Worm (Caenorhabditis elegans) whole organism, young adult: ENCODE data around the gene R04D3.2.

Experiments used
- B0336.3 ChIP-seq: fragments of 200-800 bp; sonication (Bioruptor generic); IDR thresholded peaks from 2 replicates; pipeline ENCODE4 v1.3.6; 2022; ENCODE audit warnings: missing genetic modification characterization, missing compliant biosample characterization
- C06A6.2 ChIP-seq: fragments of 200-800 bp; sonication (Bioruptor generic); conservative IDR thresholded peaks from 2 replicates; pipeline ENCODE4 v1.3.6; 2022; ENCODE audit warnings: missing genetic modification characterization, missing compliant biosample characterization
- C17E4.6 ChIP-seq: fragments of 200-800 bp; sonication (Bioruptor generic); IDR thresholded peaks from 2 replicates; pipeline ENCODE4 v1.3.6; 2022; ENCODE audit warnings: missing genetic modification reagents, missing genetic modification characterization, missing compliant biosample characterization
- D2030.7 ChIP-seq: fragments of 200-800 bp; sonication (Bioruptor generic); IDR thresholded peaks from 2 replicates; pipeline ENCODE4 v1.3.6; 2022; ENCODE audit warnings: missing genetic modification reagents, missing genetic modification characterization, missing compliant biosample characterization
- F23B12.7 ChIP-seq: sonication (generic microtip); optimal IDR thresholded peaks from 2 replicates; lab custom pipeline; 2017; ENCODE audit warnings: missing genetic modification characterization, mild to moderate bottlenecking, missing compliant biosample characterization, antibody characterized with exemption, moderate library complexity; ENCODE audit not compliant: insufficient read depth
- F33H1.4 ChIP-seq: fragments of 200-800 bp; sonication (Bioruptor generic); IDR thresholded peaks from 2 replicates; pipeline ENCODE4 v1.3.6; 2022; ENCODE audit warnings: missing genetic modification reagents, missing genetic modification characterization, missing compliant biosample characterization
- F49E8.2 ChIP-seq: sonication (generic microtip); optimal IDR thresholded peaks from 3 replicates; lab custom pipeline; 2017; ENCODE audit warnings: missing genetic modification characterization, mild to moderate bottlenecking, missing compliant biosample characterization, antibody characterized with exemption, moderate library complexity; ENCODE audit not compliant: insufficient read depth
- F57A8.1 ChIP-seq: fragments of 200-800 bp; sonication (Bioruptor generic); optimal IDR thresholded peaks from 2 replicates; lab custom pipeline; 2018; ENCODE audit warnings: mild to moderate bottlenecking, missing genetic modification characterization, moderate library complexity, missing compliant biosample characterization
- K12H6.12 ChIP-seq: fragments of 200-800 bp; sonication (Bioruptor generic); optimal IDR thresholded peaks from 2 replicates; lab custom pipeline; 2018; ENCODE audit warnings: mild to moderate bottlenecking, missing genetic modification characterization, missing compliant biosample characterization
- T07F8.4 ChIP-seq: sonication (generic microtip); optimal IDR thresholded peaks from 2 replicates; lab custom pipeline; 2016; ENCODE audit warnings: mild to moderate bottlenecking, missing genetic modification characterization, moderate library complexity, missing compliant biosample characterization
- T26A5.8 ChIP-seq: sonication (generic microtip); optimal IDR thresholded peaks from 2 replicates; lab custom pipeline; 2016; ENCODE audit warnings: missing genetic modification characterization, missing compliant biosample characterization
- Y53G8AR.9 ChIP-seq: fragments of 200-800 bp; sonication (Bioruptor generic); conservative IDR thresholded peaks from 2 replicates; pipeline ENCODE4 v1.3.6; 2022; ENCODE audit warnings: missing genetic modification reagents, missing genetic modification characterization, missing compliant biosample characterization
- Y67H2A.10 ChIP-seq: fragments of 200-800 bp; sonication (Bioruptor generic); conservative IDR thresholded peaks from 2 replicates; pipeline ENCODE4 v1.3.6; 2022; ENCODE audit warnings: missing genetic modification reagents, missing genetic modification characterization, missing compliant biosample characterization
- Y79H2A.3 ChIP-seq: fragments of 200-800 bp; sonication (Bioruptor generic); conservative IDR thresholded peaks from 2 replicates; pipeline ENCODE4 v1.3.6; 2022; ENCODE audit warnings: missing genetic modification reagents, missing genetic modification characterization, missing compliant biosample characterization
- akir-1 ChIP-seq: fragments of 200-800 bp; sonication (Bioruptor generic); optimal IDR thresholded peaks from 2 replicates; lab custom pipeline; 2018; ENCODE audit warnings: mild to moderate bottlenecking, missing genetic modification characterization, moderate library complexity, missing compliant biosample characterization
- aptf-2 ChIP-seq: fragments of 200-800 bp; sonication (Bioruptor generic); conservative IDR thresholded peaks from 2 replicates; pipeline ENCODE4 v1.3.6; 2022; ENCODE audit warnings: missing genetic modification reagents, missing genetic modification characterization, missing compliant biosample characterization
- athp-1 ChIP-seq: sonication (generic microtip); optimal IDR thresholded peaks from 2 replicates; lab custom pipeline; 2017; ENCODE audit warnings: mild to moderate bottlenecking, missing genetic modification characterization, missing compliant biosample characterization
- cebp-1 ChIP-seq, 2 experiments: fragments of 200-800 bp in 1 of 2; sonication (Bioruptor generic) in 1 of 2; sonication (generic microtip) in 1 of 2; IDR thresholded peaks in 1 of 2; optimal IDR thresholded peaks in 1 of 2; 2 replicates each; pipeline versions ENCODE4 v1.3.6 to Lab custom; 2017 to 2022; ENCODE audit warnings: missing compliant biosample characterization in 2 of 2, missing genetic modification characterization in 2 of 2, mild to moderate bottlenecking in 1 of 2, missing genetic modification reagents in 1 of 2, moderate library complexity in 1 of 2
- ceh-40 ChIP-seq: fragments of 200-800 bp; sonication (Bioruptor generic); IDR thresholded peaks from 2 replicates; pipeline ENCODE4 v1.3.6; 2022; ENCODE audit warnings: missing genetic modification characterization, missing compliant biosample characterization
- ceh-91 ChIP-seq: fragments of 200-800 bp; sonication (Bioruptor generic); IDR thresholded peaks from 2 replicates; pipeline ENCODE4 v1.3.6; 2022; ENCODE audit warnings: missing genetic modification reagents, missing genetic modification characterization, missing compliant biosample characterization
- die-1 ChIP-seq: sonication (generic microtip); optimal IDR thresholded peaks from 2 replicates; lab custom pipeline; 2016; ENCODE audit warnings: missing genotype, mild to moderate bottlenecking, missing genetic modification characterization, missing compliant biosample characterization
- dox-1 ChIP-seq: fragments of 200-800 bp; sonication (Bioruptor generic); IDR thresholded peaks from 2 replicates; pipeline ENCODE4 v1.3.6; 2022; ENCODE audit warnings: missing genetic modification reagents, missing genetic modification characterization, missing compliant biosample characterization
- efl-1 ChIP-seq: fragments of 150-350 bp; optimal IDR thresholded peaks from 2 replicates; lab custom pipeline; 2014; ENCODE audit warnings: missing biosample characterization, missing genetic modification reagents, missing genetic modification characterization
- ekl-4 ChIP-seq: fragments of 200-800 bp; sonication (Bioruptor generic); IDR thresholded peaks from 2 replicates; pipeline ENCODE4 v1.3.6; 2022; ENCODE audit warnings: missing genetic modification reagents, missing genetic modification characterization, missing compliant biosample characterization
- fkh-3 ChIP-seq: sonication (generic microtip); optimal IDR thresholded peaks from 2 replicates; lab custom pipeline; 2016; ENCODE audit warnings: mild to moderate bottlenecking, missing genetic modification characterization, missing compliant biosample characterization
- him-1 ChIP-seq: sonication (generic microtip); optimal IDR thresholded peaks from 2 replicates; lab custom pipeline; 2016; ENCODE audit warnings: missing genotype, missing genetic modification reagents, missing genetic modification characterization, missing compliant biosample characterization
- hlh-26 ChIP-seq: fragments of 200-800 bp; sonication (Bioruptor generic); conservative IDR thresholded peaks from 2 replicates; pipeline ENCODE4 v1.3.6; 2022; ENCODE audit warnings: missing genetic modification reagents, missing genetic modification characterization, missing compliant biosample characterization
- hmg-1.2 ChIP-seq: fragments of 200-800 bp; sonication (Bioruptor generic); IDR thresholded peaks from 2 replicates; pipeline ENCODE4 v1.3.6; 2022; ENCODE audit warnings: missing genetic modification reagents, missing genetic modification characterization, missing compliant biosample characterization
- let-607 ChIP-seq, 2 experiments: fragments of 200-800 bp in 1 of 2; sonication (Bioruptor generic) in 1 of 2; sonication (generic microtip) in 1 of 2; optimal IDR thresholded peaks; 2 replicates each; lab custom pipeline; 2016 to 2018; ENCODE audit warnings: mild to moderate bottlenecking in 2 of 2, missing compliant biosample characterization in 2 of 2, missing genetic modification characterization in 2 of 2, moderate library complexity in 2 of 2, missing genotype in 1 of 2
- lin-54 ChIP-seq: fragments of 200-800 bp; sonication (Bioruptor generic); optimal IDR thresholded peaks from 2 replicates; lab custom pipeline; 2018; ENCODE audit warnings: mild to moderate bottlenecking, missing genetic modification characterization, missing compliant biosample characterization
- lir-1 ChIP-seq: fragments of 200-800 bp; sonication (Bioruptor generic); conservative IDR thresholded peaks from 2 replicates; pipeline ENCODE4 v1.3.6; 2022; ENCODE audit warnings: missing genetic modification reagents, missing genetic modification characterization, missing compliant biosample characterization
- madf-10 ChIP-seq: sonication (generic microtip); optimal IDR thresholded peaks from 2 replicates; lab custom pipeline; 2016; ENCODE audit warnings: mild to moderate bottlenecking, missing genetic modification characterization, missing compliant biosample characterization
- madf-6 ChIP-seq: fragments of 200-800 bp; sonication (Bioruptor generic); IDR thresholded peaks from 2 replicates; pipeline ENCODE4 v1.3.6; 2022; ENCODE audit warnings: missing genetic modification reagents, missing genetic modification characterization, missing compliant biosample characterization
- mxl-1 ChIP-seq: sonication (generic microtip); optimal IDR thresholded peaks from 2 replicates; lab custom pipeline; 2016; ENCODE audit warnings: missing genetic modification characterization, missing compliant biosample characterization
- nhr-120 ChIP-seq: fragments of 200-800 bp; sonication (Bioruptor generic); IDR thresholded peaks from 2 replicates; pipeline ENCODE4 v1.3.6; 2022; ENCODE audit warnings: missing genetic modification characterization, missing compliant biosample characterization
- nhr-90 ChIP-seq: sonication (generic microtip); optimal IDR thresholded peaks from 2 replicates; lab custom pipeline; 2016; ENCODE audit warnings: missing genotype, mild to moderate bottlenecking, missing genetic modification characterization, missing compliant biosample characterization
- rec-8 ChIP-seq, 2 experiments: sonication (generic microtip); optimal IDR thresholded peaks; 2 replicates each; lab custom pipeline; 2016; ENCODE audit warnings: mild to moderate bottlenecking in 2 of 2, missing genetic modification characterization in 2 of 2, missing genetic modification reagents in 2 of 2, missing genotype in 2 of 2, missing biosample characterization in 1 of 2, missing compliant biosample characterization in 1 of 2, moderate library complexity in 1 of 2
- sdz-38 ChIP-seq: sonication (generic microtip); optimal IDR thresholded peaks from 2 replicates; lab custom pipeline; 2016; ENCODE audit warnings: missing genotype, missing genetic modification characterization, missing compliant biosample characterization
- snpc-1.3 ChIP-seq: sonication (generic microtip); optimal IDR thresholded peaks from 2 replicates; lab custom pipeline; 2017; ENCODE audit warnings: missing genetic modification characterization, mild to moderate bottlenecking, missing compliant biosample characterization, antibody characterized with exemption, moderate library complexity, missing genotype, missing genetic modification reagents; ENCODE audit not compliant: insufficient read depth
- snpc-3.4 ChIP-seq: sonication (generic microtip); optimal IDR thresholded peaks from 2 replicates; lab custom pipeline; 2017; ENCODE audit warnings: missing genetic modification characterization, mild to moderate bottlenecking, missing compliant biosample characterization, antibody characterized with exemption, moderate library complexity, missing genotype, missing genetic modification reagents
- tlf-1 ChIP-seq: fragments of 200-800 bp; sonication (Bioruptor generic); optimal IDR thresholded peaks from 2 replicates; lab custom pipeline; 2018; ENCODE audit warnings: mild to moderate bottlenecking, missing genetic modification characterization, missing compliant biosample characterization
- xnd-1 ChIP-seq: sonication (generic microtip); optimal IDR thresholded peaks from 2 replicates; lab custom pipeline; 2016; ENCODE audit warnings: missing genotype, missing genetic modification reagents, missing genetic modification characterization, missing compliant biosample characterization
- ztf-25 ChIP-seq: fragments of 200-800 bp; sonication (Bioruptor generic); IDR thresholded peaks from 2 replicates; pipeline ENCODE4 v1.3.6; 2022; ENCODE audit warnings: missing genetic modification reagents, missing genetic modification characterization, missing compliant biosample characterization
- ztf-6 ChIP-seq: fragments of 200-800 bp; sonication (Bioruptor generic); IDR thresholded peaks from 2 replicates; pipeline ENCODE4 v1.3.6; 2022; ENCODE audit warnings: missing genetic modification reagents, missing genetic modification characterization, missing compliant biosample characterization

Gene R04D3.2

DNA sequence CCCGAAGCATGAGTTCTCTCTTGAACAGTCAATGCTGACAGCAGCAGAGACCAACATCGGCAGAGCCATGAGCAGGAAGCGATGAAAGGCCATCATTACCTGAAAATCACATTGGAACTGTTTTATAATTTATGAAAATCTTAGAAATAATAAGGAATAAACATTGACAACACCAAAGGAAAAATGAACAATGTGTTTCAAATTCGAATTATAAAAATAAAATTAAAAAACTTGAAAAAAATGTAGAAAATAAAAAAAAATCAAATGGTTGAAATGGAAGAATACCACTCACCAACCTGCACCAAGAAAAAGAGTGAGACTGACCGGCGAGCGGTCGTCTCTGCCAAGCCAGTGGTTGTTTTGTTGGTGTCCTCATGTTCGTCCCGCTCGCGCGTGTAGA, 4.1 kb upstream of the R04D3.2 start, which contains the start of gene R04D3.3:
TSS of gene R04D3.3 (minus strand) at position 101 of the 400 bp plus-strand sequence.
- TF ChIP-seq F57A8.1 (GFP tag; lab: Kevin White, UChicago) (no peak), D2030.7 (0 out of 2 replicates have a peak, but pooled peaks have one; percentile 22), efl-1 (peak; percentile 61)

DNA sequence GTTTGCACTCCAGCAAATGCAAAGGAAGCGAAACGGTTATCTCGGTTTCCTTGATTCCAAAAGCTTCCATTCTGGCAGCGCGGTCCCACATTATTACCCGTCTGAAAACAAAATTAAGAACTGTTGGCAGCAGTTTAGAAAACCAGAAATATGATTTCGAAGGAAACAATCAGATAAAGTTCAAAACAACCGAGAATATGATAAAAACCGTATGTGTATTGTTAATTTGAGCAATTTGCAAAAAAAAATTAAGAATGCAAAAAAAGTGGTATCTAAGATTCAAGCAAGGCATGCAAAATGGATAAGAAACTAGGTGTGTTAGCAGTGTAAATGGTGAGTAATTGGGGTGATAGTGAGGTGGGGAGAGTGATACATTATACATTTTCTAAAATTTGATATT, 2.3 kb upstream of the R04D3.2 start, which contains the start of gene R04D3.4:
TSS of gene R04D3.4 (minus strand) at position 101 of the 400 bp plus-strand sequence.
- TF ChIP-seq mxl-1 (tag; lab: Kevin White, UChicago), result no peak
- no peak for TF ChIP-seq tlf-1
- TF ChIP-seq ztf-25 (GFP tag; lab: Robert Waterston, UW), result no peak
- TF ChIP-seq let-607 (tag; optimal IDR thresholded peaks at IDR 0.05; lab: Kevin White, UChicago), result no peak
- TF ChIP-seq athp-1 (tag; lab: Kevin White, UChicago), result no peak
- no peak for TF ChIP-seq fkh-3 (tag; lab: Kevin White, UChicago)
- no peak for TF ChIP-seq Y67H2A.10 (GFP tag; lab: Robert Waterston, UW)
- TF ChIP-seq B0336.3, result no peak
- no peak for TF ChIP-seq sdz-38 (tag; lab: Kevin White, UChicago)
- no peak for TF ChIP-seq nhr-90 (tag; lab: Kevin White, UChicago)
- no peak for TF ChIP-seq ekl-4
- no peak for TF ChIP-seq K12H6.12
- TF ChIP-seq ztf-6 (GFP tag; lab: Robert Waterston, UW), result no peak
- no peak for TF ChIP-seq him-1 (tag; lab: Kevin White, UChicago)
- TF ChIP-seq T07F8.4, result no peak
- TF ChIP-seq xnd-1 (tag; lab: Kevin White, UChicago), result no peak
- TF ChIP-seq dox-1 (GFP tag; lab: Robert Waterston, UW), result no peak
- TF ChIP-seq F23B12.7 (tag; lab: Kevin White, UChicago), result no peak
- no peak for TF ChIP-seq rec-8 (tag; optimal IDR thresholded peaks at IDR 0.05; lab: Kevin White, UChicago)

DNA sequence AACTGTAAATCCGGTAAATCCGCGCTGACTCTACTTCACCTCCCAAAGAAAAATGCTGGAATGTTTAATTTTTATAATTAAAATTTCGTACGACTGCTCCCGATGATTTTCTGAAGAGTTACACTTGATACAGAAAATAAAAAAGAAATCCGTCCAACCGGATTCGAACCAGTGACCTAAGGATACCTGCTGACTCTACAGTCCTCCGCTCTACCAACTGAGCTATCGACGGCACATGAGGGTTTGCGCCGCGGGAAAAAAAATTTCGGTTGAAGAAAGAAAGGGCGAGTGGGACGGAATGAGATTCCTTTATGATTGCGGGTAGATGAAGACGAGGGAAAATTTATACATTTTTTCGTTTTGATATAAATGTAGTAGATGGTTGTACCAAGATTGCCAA, 1.8 kb downstream of the R04D3.2 start:
- TF ChIP-seq K12H6.12, result no peak
- TF ChIP-seq madf-10 (tag; lab: Kevin White, UChicago), result no peak
- no peak for TF ChIP-seq aptf-2 (GFP tag; lab: Robert Waterston, UW)
- no peak for TF ChIP-seq F49E8.2 (tag; lab: Kevin White, UChicago)
- no peak for TF ChIP-seq Y53G8AR.9 (GFP tag; lab: Robert Waterston, UW)
- no peak for TF ChIP-seq mxl-1 (tag; lab: Kevin White, UChicago)
- TF ChIP-seq nhr-120 (GFP tag; lab: Robert Waterston, UW), result 0 out of 2 replicates have a peak, but pooled peaks have one; percentile 50
- TF ChIP-seq C06A6.2 (GFP tag; lab: Robert Waterston, UW), result no peak
- peak; percentile 32 to 46 for TF ChIP-seq rec-8 (tag; optimal IDR thresholded peaks at IDR 0.05; lab: Kevin White, UChicago)
- TF ChIP-seq ceh-40 (GFP tag; lab: Robert Waterston, UW), result no peak
- TF ChIP-seq F33H1.4 (GFP tag; lab: Robert Waterston, UW), result no peak
- peak; percentile 26; the same call in 1 of the 2 replicates for TF ChIP-seq cebp-1 (GFP tag; IDR thresholded peaks at IDR 0.05; lab: Robert Waterston, UW)
- TF ChIP-seq cebp-1 (tag; optimal IDR thresholded peaks at IDR 0.05; lab: Kevin White, UChicago), result no peak
- no peak for TF ChIP-seq akir-1 (GFP tag; lab: Kevin White, UChicago)
- peak; percentile 44; the same call in 1 of the 2 replicates for TF ChIP-seq hmg-1.2 (GFP tag; lab: Robert Waterston, UW)
- TF ChIP-seq Y79H2A.3 (GFP tag; lab: Robert Waterston, UW), result no peak
- TF ChIP-seq hlh-26 (GFP tag; lab: Robert Waterston, UW), result no peak
- TF ChIP-seq ceh-91 (GFP tag; lab: Robert Waterston, UW), result no peak
- TF ChIP-seq T07F8.4, result no peak
- TF ChIP-seq snpc-3.4 (tag; lab: Kevin White, UChicago), result peak; percentile 50
- no peak for TF ChIP-seq T26A5.8 (tag; lab: Kevin White, UChicago)
- TF ChIP-seq snpc-1.3, result peak; percentile 45
- TF ChIP-seq F23B12.7 (tag; lab: Kevin White, UChicago), result no peak
- no peak for TF ChIP-seq C17E4.6 (GFP tag; lab: Robert Waterston, UW)
- no peak for TF ChIP-seq lin-54
- peak; percentile 19; the same call in 1 of the 2 replicates for TF ChIP-seq madf-6 (GFP tag; lab: Robert Waterston, UW)
- TF ChIP-seq ztf-25 (GFP tag; lab: Robert Waterston, UW), result 0 out of 2 replicates have a peak, but pooled peaks have one; percentile 73
- no peak for TF ChIP-seq lir-1 (GFP tag; lab: Robert Waterston, UW)
- TF ChIP-seq die-1 (tag; lab: Kevin White, UChicago), result peak; percentile 76
